Worm (Caenorhabditis elegans) whole organism, mixed stage, embryonic: ENCODE data around the gene lgc-6.
"Not testable (repeated sequence)": the region's sequence is repeated elsewhere in the genome, so short reads cannot be mapped to it uniquely, and the experiment has no call there.

Experiments used
- M03D4.4 ChIP-seq: sonication (generic microtip); optimal IDR thresholded peaks from 2 replicates; lab custom pipeline; 2017; ENCODE audit warnings: mild to moderate bottlenecking, missing genetic modification characterization, missing compliant biosample characterization
- bed-3 ChIP-seq: fragments of 200-800 bp; sonication (Bioruptor generic); optimal IDR thresholded peaks from 3 replicates; lab custom pipeline; 2018; ENCODE audit warnings: mild to moderate bottlenecking, missing genetic modification characterization, moderate library complexity, missing compliant biosample characterization
- blmp-1 ChIP-seq: fragments of 150-350 bp; optimal IDR thresholded peaks from 2 replicates; lab custom pipeline; 2014; ENCODE audit warnings: missing biosample characterization, missing genetic modification characterization
- ceh-39 ChIP-seq: fragments of 150-350 bp; optimal IDR thresholded peaks from 2 replicates; lab custom pipeline; 2014; ENCODE audit warnings: missing biosample characterization, missing genetic modification characterization
- ceh-83 ChIP-seq: fragments of 200-800 bp; sonication (Bioruptor generic); optimal IDR thresholded peaks from 2 replicates; lab custom pipeline; 2018; ENCODE audit warnings: mild to moderate bottlenecking, missing genetic modification characterization, missing compliant biosample characterization
- ces-1 ChIP-seq: fragments of 150-350 bp; optimal IDR thresholded peaks from 2 replicates; lab custom pipeline; 2014; ENCODE audit warnings: missing biosample characterization, missing genetic modification reagents, missing genetic modification characterization
- cnd-1 ChIP-seq: fragments of 200-800 bp; sonication (Bioruptor generic); optimal IDR thresholded peaks from 2 replicates; lab custom pipeline; 2018; ENCODE audit warnings: mild to moderate bottlenecking, missing genetic modification characterization, missing compliant biosample characterization
- drap-1 ChIP-seq: fragments of 200-800 bp; sonication (Bioruptor generic); optimal IDR thresholded peaks from 3 replicates; lab custom pipeline; 2018; ENCODE audit warnings: mild to moderate bottlenecking, missing genetic modification characterization, missing compliant biosample characterization
- elt-1 ChIP-seq: sonication (generic microtip); optimal IDR thresholded peaks from 2 replicates; lab custom pipeline; 2017; ENCODE audit warnings: missing genetic modification characterization, mild to moderate bottlenecking, missing compliant biosample characterization, antibody characterized with exemption, moderate library complexity, borderline replicate concordance; ENCODE audit not compliant: insufficient read depth
- elt-3 ChIP-seq: fragments of 150-350 bp; optimal IDR thresholded peaks from 2 replicates; lab custom pipeline; 2014; ENCODE audit warnings: missing biosample characterization, missing genetic modification characterization
- flh-1 ChIP-seq: fragments of 200-800 bp; sonication (Bioruptor generic); optimal IDR thresholded peaks from 2 replicates; lab custom pipeline; 2018; ENCODE audit warnings: mild to moderate bottlenecking, missing genetic modification characterization, moderate library complexity, missing compliant biosample characterization
- lin-13 ChIP-seq: fragments of 150-350 bp; optimal IDR thresholded peaks from 2 replicates; lab custom pipeline; 2014; ENCODE audit warnings: missing biosample characterization, missing genetic modification characterization
- lin-32 ChIP-seq: fragments of 200-800 bp; sonication (Bioruptor generic); optimal IDR thresholded peaks from 2 replicates; lab custom pipeline; 2018; ENCODE audit warnings: mild to moderate bottlenecking, missing genetic modification characterization, missing compliant biosample characterization
- lsy-2 ChIP-seq: fragments of 150-350 bp; optimal IDR thresholded peaks from 2 replicates; lab custom pipeline; 2014; ENCODE audit warnings: missing biosample characterization, missing genetic modification characterization
- mab-5 ChIP-seq: fragments of 150-350 bp; optimal IDR thresholded peaks from 2 replicates; lab custom pipeline; 2014; ENCODE audit warnings: missing biosample characterization, missing genetic modification characterization
- mep-1 ChIP-seq: fragments of 150-350 bp; optimal IDR thresholded peaks from 2 replicates; lab custom pipeline; 2017; ENCODE audit warnings: missing biosample characterization, missing genetic modification reagents, missing genetic modification characterization, inconsistent platforms
- mls-2 ChIP-seq: sonication (generic microtip); optimal IDR thresholded peaks from 2 replicates; lab custom pipeline; 2016; ENCODE audit warnings: mild to moderate bottlenecking, missing genetic modification characterization, moderate library complexity, missing compliant biosample characterization
- nhr-12 ChIP-seq: fragments of 150-350 bp; optimal IDR thresholded peaks from 2 replicates; lab custom pipeline; 2014; ENCODE audit warnings: missing biosample characterization, missing genetic modification characterization
- nhr-2 ChIP-seq: fragments of 150-350 bp; optimal IDR thresholded peaks from 2 replicates; lab custom pipeline; 2014; ENCODE audit warnings: missing biosample characterization, missing genetic modification characterization
- nhr-237 ChIP-seq: fragments of 150-350 bp; optimal IDR thresholded peaks from 2 replicates; lab custom pipeline; 2014; ENCODE audit warnings: missing biosample characterization, missing genetic modification characterization
- nhr-28 ChIP-seq: fragments of 150-350 bp; optimal IDR thresholded peaks from 2 replicates; lab custom pipeline; 2014; ENCODE audit warnings: missing biosample characterization, missing genetic modification characterization
- nhr-76 ChIP-seq: sonication (generic microtip); optimal IDR thresholded peaks from 2 replicates; lab custom pipeline; 2017; ENCODE audit warnings: missing biosample characterization, missing genetic modification characterization
- pha-4 ChIP-seq: fragments of 150-350 bp; optimal IDR thresholded peaks from 2 replicates; lab custom pipeline; 2018; ENCODE audit warnings: missing biosample characterization, missing genetic modification reagents, missing genetic modification characterization
- sem-2 ChIP-seq: fragments of 200-800 bp; sonication (Bioruptor generic); optimal IDR thresholded peaks from 2 replicates; lab custom pipeline; 2018; ENCODE audit warnings: mild to moderate bottlenecking, missing genetic modification characterization, missing compliant biosample characterization
- snpc-4 ChIP-seq: fragments of 150-350 bp; optimal IDR thresholded peaks from 2 replicates; lab custom pipeline; 2014; ENCODE audit warnings: missing biosample characterization, missing genetic modification characterization
- sptf-1 ChIP-seq: sonication (generic microtip); optimal IDR thresholded peaks from 2 replicates; lab custom pipeline; 2017; ENCODE audit warnings: mild to moderate bottlenecking, missing genetic modification characterization, moderate library complexity, missing compliant biosample characterization
- unc-120 ChIP-seq: sonication (generic microtip); optimal IDR thresholded peaks from 2 replicates; lab custom pipeline; 2017; ENCODE audit warnings: missing genetic modification characterization, missing compliant biosample characterization; ENCODE audit not compliant: poor library complexity, severe bottlenecking
- unc-39 ChIP-seq: fragments of 150-350 bp; optimal IDR thresholded peaks from 2 replicates; lab custom pipeline; 2014; ENCODE audit warnings: missing biosample characterization, missing genetic modification characterization
- zip-8 ChIP-seq: fragments of 150-350 bp; optimal IDR thresholded peaks from 2 replicates; lab custom pipeline; 2014; ENCODE audit warnings: missing biosample characterization, missing genetic modification characterization
- ztf-11 ChIP-seq: fragments of 150-350 bp; optimal IDR thresholded peaks from 2 replicates; lab custom pipeline; 2014; ENCODE audit warnings: missing biosample characterization, missing genetic modification characterization

lgc-6 gene

DNA sequence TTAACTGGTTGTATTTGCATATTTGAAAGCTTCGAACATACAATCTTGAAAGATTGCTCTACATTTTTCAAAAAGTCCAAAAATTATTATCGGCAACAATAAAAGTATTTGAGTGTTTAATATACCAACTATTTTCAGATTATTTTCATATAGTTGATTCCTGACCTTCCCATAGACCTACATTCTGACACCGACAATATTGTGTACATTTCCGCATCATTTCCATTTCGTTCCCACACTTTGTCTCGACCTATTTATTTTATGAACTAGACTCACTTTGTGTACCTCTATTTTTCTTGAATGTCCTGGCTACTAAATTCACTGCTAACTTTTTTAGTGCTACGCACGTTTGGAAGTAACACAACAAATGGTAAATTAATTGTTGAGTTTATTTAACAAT is 2.6 kb downstream of the lgc-6 start, which contains the start of gene lgc-5:
Gene lgc-5 (plus strand): TSS at position 301 of the 400 bp plus-strand sequence.
- no peak for TF ChIP-seq sptf-1
- no peak for TF ChIP-seq sem-2 (GFP tag; lab: Kevin White, UChicago)
- TF ChIP-seq ceh-39 (tag; lab: Kevin White, UChicago), result no peak
- TF ChIP-seq unc-39 (tag; lab: Kevin White, UChicago), result no peak
- TF ChIP-seq cnd-1 (tag; lab: Kevin White, UChicago), result no peak
- no peak for TF ChIP-seq nhr-76
- TF ChIP-seq mep-1, result no peak
- TF ChIP-seq lin-13, result no peak
- TF ChIP-seq bed-3, result no peak
- TF ChIP-seq, all 35 proteins: peak for 0

DNA sequence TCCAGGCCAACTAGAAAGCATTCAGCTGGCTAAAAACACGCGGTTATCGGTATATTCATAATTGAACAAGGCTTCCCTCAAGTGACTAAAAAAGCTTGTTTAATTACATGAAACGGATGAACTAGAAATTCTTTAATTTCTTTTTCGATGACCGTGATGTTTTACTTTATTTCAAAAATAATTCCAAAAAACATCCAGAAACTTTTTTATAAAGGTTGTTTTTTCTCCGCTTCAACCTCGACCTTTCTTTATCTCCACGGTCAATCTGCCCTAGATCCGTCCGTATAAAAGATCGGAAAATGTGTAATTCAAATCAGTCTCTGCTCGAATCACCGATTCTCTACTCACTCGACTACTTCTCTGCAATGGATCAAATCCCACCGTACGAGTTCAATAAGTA is 5.8 kb downstream of the lgc-6 start, which contains the start of gene F17E9.5:
Gene F17E9.5 (plus strand): TSS at position 301 of the 400 bp plus-strand sequence.
- no peak for TF ChIP-seq unc-39 (tag; lab: Kevin White, UChicago)
- TF ChIP-seq drap-1 (GFP tag; lab: Kevin White, UChicago), result no peak
- TF ChIP-seq snpc-4 (tag; lab: Kevin White, UChicago), result no peak
- TF ChIP-seq mab-5 (tag; lab: Kevin White, UChicago), result no peak
- no peak for TF ChIP-seq M03D4.4 (tag; lab: Kevin White, UChicago)
- no peak for TF ChIP-seq nhr-2 (tag; lab: Kevin White, UChicago)
- TF ChIP-seq elt-1 (tag; lab: Kevin White, UChicago), result no peak
- no peak for TF ChIP-seq nhr-12 (tag; lab: Kevin White, UChicago)
- no peak for TF ChIP-seq nhr-76
- TF ChIP-seq flh-1, result no peak
- no peak for TF ChIP-seq ztf-11
- no peak for TF ChIP-seq ceh-39 (tag; lab: Kevin White, UChicago)

DNA sequence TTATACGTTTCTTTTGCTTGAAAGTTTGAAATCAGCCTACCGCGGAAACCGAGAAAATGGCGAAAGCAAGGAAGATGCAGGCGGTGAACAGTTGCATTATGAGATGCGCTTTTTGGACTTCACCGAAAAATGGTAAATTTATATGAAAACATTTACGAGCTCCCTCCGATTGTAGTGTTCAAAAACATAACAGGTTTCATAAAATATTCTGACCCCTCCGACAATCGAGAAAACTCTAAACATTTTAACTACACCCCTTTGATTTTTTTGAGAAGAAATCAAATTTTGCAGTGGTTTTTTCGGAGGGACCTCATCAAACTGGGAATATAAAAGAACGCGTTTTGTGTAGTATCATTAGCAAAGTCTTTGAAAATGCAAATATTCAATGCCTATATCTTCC is 7.3 kb downstream of the lgc-6 start, which contains the start of the genes F17E9.18 and F17E9.15:
Gene F17E9.18 (minus strand): TSS at position 101 of the 400 bp plus-strand sequence.
Gene F17E9.15 (plus strand): TSS at position 368 of the 400 bp plus-strand sequence.
- TF ChIP-seq nhr-12 (tag; lab: Kevin White, UChicago), result no peak
- TF ChIP-seq zip-8 (tag; lab: Kevin White, UChicago), result no peak
- TF ChIP-seq elt-3 (tag; lab: Kevin White, UChicago), result no peak

DNA sequence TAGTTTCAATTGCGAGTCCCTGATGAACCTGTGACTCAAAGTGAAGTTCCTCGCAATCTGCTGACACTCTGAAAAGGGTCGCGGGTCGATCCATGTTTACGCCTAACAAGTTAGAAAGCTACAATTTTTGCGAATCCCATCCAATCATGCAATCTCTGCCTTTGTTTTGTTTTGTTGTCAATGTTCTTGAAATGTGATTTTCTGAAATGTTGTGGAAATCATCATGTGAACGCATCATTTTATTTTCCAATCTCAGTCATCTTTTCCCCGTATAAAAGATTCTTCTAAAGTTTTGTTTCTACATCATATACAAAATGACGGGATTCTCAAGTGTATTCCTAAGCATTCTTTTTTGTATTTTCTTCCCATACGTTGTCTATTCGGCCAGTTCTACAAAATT is 8.3 kb downstream of the lgc-6 start, which contains the start of gene F17E9.4:
Gene F17E9.4 (plus strand): TSS at position 301 of the 400 bp plus-strand sequence.
- no peak for TF ChIP-seq sem-2 (GFP tag; lab: Kevin White, UChicago)
- TF ChIP-seq elt-1 (tag; lab: Kevin White, UChicago), result no peak
- no peak for TF ChIP-seq elt-3 (tag; lab: Kevin White, UChicago)
- no peak for TF ChIP-seq ceh-83 (GFP tag; lab: Kevin White, UChicago)
- TF ChIP-seq nhr-12 (tag; lab: Kevin White, UChicago), result no peak
- no peak for TF ChIP-seq sptf-1
- no peak for TF ChIP-seq lin-32 (GFP tag; lab: Kevin White, UChicago)
- no peak for TF ChIP-seq pha-4
- TF ChIP-seq mep-1, result no peak
- no peak for TF ChIP-seq cnd-1 (tag; lab: Kevin White, UChicago)
- no peak for TF ChIP-seq nhr-237 (tag; lab: Kevin White, UChicago)
- no peak for TF ChIP-seq blmp-1 (tag; lab: Kevin White, UChicago)
- no peak for TF ChIP-seq M03D4.4 (tag; lab: Kevin White, UChicago)
- TF ChIP-seq mab-5 (tag; lab: Kevin White, UChicago), result no peak
- TF ChIP-seq lsy-2, result no peak
- no peak for TF ChIP-seq nhr-76
- no peak for TF ChIP-seq nhr-28
- TF ChIP-seq unc-120, result no peak
- TF ChIP-seq unc-39 (tag; lab: Kevin White, UChicago), result no peak
- no peak for TF ChIP-seq nhr-2 (tag; lab: Kevin White, UChicago)

DNA sequence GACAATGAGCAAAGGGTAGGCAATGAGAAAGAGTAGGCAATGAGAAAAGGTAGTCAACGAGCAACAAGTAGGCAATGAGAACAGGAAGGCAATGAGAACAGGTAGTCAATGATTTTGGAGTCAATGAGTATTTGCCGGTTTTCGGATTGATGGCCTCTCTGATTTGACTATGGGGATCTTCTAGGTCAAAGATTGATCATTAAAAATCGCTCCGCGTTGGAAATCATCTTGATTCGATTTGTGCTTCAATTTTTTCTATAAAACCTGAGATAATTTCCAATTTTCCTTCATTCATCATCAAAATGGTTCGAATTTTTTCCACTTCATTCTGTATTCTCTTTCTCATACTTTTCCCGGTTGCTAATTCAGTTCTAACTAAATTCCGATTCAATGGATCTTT is 12.3 kb downstream of the lgc-6 start, which contains the start of gene F17E9.16:
Gene F17E9.16 (plus strand): TSS at position 301 of the 400 bp plus-strand sequence.
- not testable (repeated sequence) for TF ChIP-seq sptf-1; elt-3 (tag; lab: Kevin White, UChicago); unc-39 (tag; lab: Kevin White, UChicago)

DNA sequence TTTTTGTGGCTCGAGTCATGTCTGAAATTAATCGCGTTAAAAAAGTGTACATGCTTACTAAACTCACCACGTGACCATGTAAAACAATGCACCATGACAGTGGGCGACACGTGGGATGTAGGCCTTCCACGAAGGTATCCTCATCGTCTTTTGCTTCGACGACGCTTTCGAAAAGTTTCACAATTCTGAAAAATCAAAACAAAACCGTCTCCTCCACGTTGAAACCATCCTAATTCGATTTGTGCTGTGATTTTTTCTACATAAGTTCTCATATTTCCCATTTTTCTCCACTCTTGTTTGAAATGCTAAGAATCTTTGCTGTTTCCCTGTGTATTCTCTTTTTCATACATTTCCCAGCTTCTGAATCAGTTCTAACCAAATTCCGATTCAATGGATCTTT is 14.8 kb downstream of the lgc-6 start, which contains the start of gene F17E9.3:
Gene F17E9.3 (plus strand): TSS at position 301 of the 400 bp plus-strand sequence.
- TF ChIP-seq lin-13 (no peak), mab-5 (tag; lab: Kevin White, UChicago) (no peak), zip-8 (tag; lab: Kevin White, UChicago) (no peak), ces-1 (GFP tag; lab: Kevin White, UChicago) (no peak), sem-2 (GFP tag; lab: Kevin White, UChicago) (no peak), mls-2 (tag; lab: Kevin White, UChicago) (no peak), lin-32 (GFP tag; lab: Kevin White, UChicago) (no peak), unc-39 (tag; lab: Kevin White, UChicago) (no peak), M03D4.4 (tag; lab: Kevin White, UChicago) (no peak), cnd-1 (tag; lab: Kevin White, UChicago) (no peak), bed-3 (no peak), drap-1 (GFP tag; lab: Kevin White, UChicago) (no peak), lsy-2 (no peak)
